Fruit fly (Drosophila melanogaster): Measurements from ENCODE around the gene Coq2.

DNA sequence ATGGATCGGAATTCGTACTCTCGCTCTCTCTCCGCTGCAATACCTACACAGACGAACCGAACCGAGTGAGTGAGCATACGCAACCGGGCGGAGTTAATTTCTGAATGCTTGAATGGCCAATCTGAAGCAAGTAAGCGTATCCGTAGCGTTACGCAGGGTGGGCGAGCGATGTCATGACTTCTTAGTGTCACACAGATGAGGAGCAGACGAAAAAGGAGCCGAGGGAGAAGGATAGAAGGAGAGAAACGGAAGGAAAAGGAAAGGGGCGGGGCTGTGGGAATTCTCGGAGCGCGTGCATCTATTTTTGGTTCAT lies 18.1 kb upstream of the Coq2 start:
- TF ChIP-seq pan (optimal IDR thresholded peaks at IDR 0.05), result no peak
- TF ChIP-seq dmrt93B (GFP tag; optimal IDR thresholded peaks at IDR 0.05), result no peak
- TF ChIP-seq dsf (GFP tag; optimal IDR thresholded peaks at IDR 0.05; ENCODE audit: borderline replicate concordance), result no peak
- TF ChIP-seq OdsH (GFP tag; optimal IDR thresholded peaks at IDR 0.05), result no peak
- no peak for TF ChIP-seq N (GFP tag; optimal IDR thresholded peaks at IDR 0.05)
- peak; percentile 8 for TF ChIP-seq psq (GFP tag; optimal IDR thresholded peaks at IDR 0.05)
- no peak for TF ChIP-seq Myc (optimal IDR thresholded peaks at IDR 0.05)
- TF ChIP-seq fru (GFP tag; optimal IDR thresholded peaks at IDR 0.05), result no peak

All from whole organism, wandering third instar larva.